Fruit fly (Drosophila melanogaster) whole organism, embryonic: ENCODE measurements around the gene mRpL19.

Source experiments
- Abd-B ChIP-seq: fragments of 200-800 bp; sonication (Bioruptor generic); optimal IDR thresholded peaks from 2 replicates; lab custom pipeline; 2018; ENCODE audit warnings: missing biosample characterization, mild to moderate bottlenecking, missing genetic modification characterization, moderate library complexity
- BEAF-32 ChIP-seq: fragments of 200-800 bp; sonication (Bioruptor generic); optimal IDR thresholded peaks from 3 replicates; lab custom pipeline; 2017; ENCODE audit warnings: missing biosample characterization, missing genetic modification characterization, mild to moderate bottlenecking, moderate library complexity, missing genetic modification reagents
- CG1024 ChIP-seq: fragments of 200-800 bp; sonication (Bioruptor generic); IDR thresholded peaks from 2 replicates; pipeline ENCODE4 v1.3.6; 2022; ENCODE audit warnings: missing biosample characterization, missing genetic modification characterization
- CG10462 ChIP-seq: fragments of 200-800 bp; sonication (Bioruptor generic); optimal IDR thresholded peaks from 2 replicates; lab custom pipeline; 2016; ENCODE audit warnings: missing biosample characterization, missing genetic modification characterization
- CG11085 ChIP-seq: fragments of 200-800 bp; sonication (Bioruptor generic); IDR thresholded peaks from 2 replicates; pipeline ENCODE4 v1.3.6; 2022; ENCODE audit warnings: missing biosample characterization, missing genetic modification characterization
- CG11560 ChIP-seq: fragments of 200-800 bp; sonication (Bioruptor generic); IDR thresholded peaks from 3 replicates; pipeline ENCODE4 v1.3.6; 2022; ENCODE audit warnings: missing biosample characterization, missing genetic modification characterization
- CG12219 ChIP-seq: fragments of 200-800 bp; sonication (Bioruptor generic); optimal IDR thresholded peaks from 3 replicates; lab custom pipeline; 2018; ENCODE audit warnings: missing biosample characterization, mild to moderate bottlenecking, missing genetic modification characterization
- CG12942 ChIP-seq: fragments of 200-800 bp; sonication (Bioruptor generic); optimal IDR thresholded peaks from 3 replicates; lab custom pipeline; 2016; ENCODE audit warnings: missing biosample characterization, missing genetic modification characterization
- CG13287 ChIP-seq: fragments of 200-800 bp; sonication (Bioruptor generic); IDR thresholded peaks from 2 replicates; pipeline ENCODE4 v1.3.6; 2022; ENCODE audit warnings: missing biosample characterization, missing genetic modification characterization; ENCODE audit not compliant: partially characterized antibody
- CG13775 ChIP-seq: fragments of 200-800 bp; sonication (Bioruptor generic); optimal IDR thresholded peaks from 3 replicates; lab custom pipeline; 2017; ENCODE audit warnings: missing biosample characterization, mild to moderate bottlenecking, missing genetic modification characterization
- CG13894 ChIP-seq: fragments of 200-800 bp; sonication (Bioruptor generic); optimal IDR thresholded peaks from 3 replicates; lab custom pipeline; 2018; ENCODE audit warnings: missing biosample characterization, mild to moderate bottlenecking, missing genetic modification characterization, moderate library complexity
- CG14014 ChIP-seq: fragments of 200-800 bp; sonication (Bioruptor generic); IDR thresholded peaks from 2 replicates; pipeline ENCODE4 v1.3.6; 2022; ENCODE audit warnings: missing biosample characterization, missing genetic modification characterization
- CG14050 ChIP-seq: fragments of 200-800 bp; sonication (Bioruptor generic); IDR thresholded peaks from 3 replicates; pipeline ENCODE4 v1.3.6; 2022; ENCODE audit warnings: missing biosample characterization, missing genetic modification characterization
- CG15073 ChIP-seq: fragments of 200-800 bp; sonication (Bioruptor generic); optimal IDR thresholded peaks from 2 replicates; lab custom pipeline; 2016; ENCODE audit warnings: missing biosample characterization, missing genetic modification characterization
- CG1832 ChIP-seq: fragments of 200-800 bp; sonication (Bioruptor generic); optimal IDR thresholded peaks from 2 replicates; lab custom pipeline; 2017; ENCODE audit warnings: missing biosample characterization, mild to moderate bottlenecking, missing genetic modification characterization, inconsistent platforms
- CG2202 ChIP-seq: fragments of 200-800 bp; sonication (Bioruptor generic); optimal IDR thresholded peaks from 2 replicates; lab custom pipeline; 2018; ENCODE audit warnings: missing biosample characterization, mild to moderate bottlenecking, missing genetic modification characterization
- CG2875 ChIP-seq: fragments of 200-800 bp; sonication (Bioruptor generic); optimal IDR thresholded peaks from 2 replicates; lab custom pipeline; 2017; ENCODE audit warnings: missing biosample characterization, mild to moderate bottlenecking, missing genetic modification characterization, missing genetic modification reagents
- CG31224 ChIP-seq: fragments of 200-800 bp; sonication (Bioruptor generic); IDR thresholded peaks from 2 replicates; pipeline ENCODE4 v1.3.6; 2022; ENCODE audit warnings: missing biosample characterization, missing genetic modification characterization
- CG31365 ChIP-seq: fragments of 200-800 bp; sonication (Bioruptor generic); optimal IDR thresholded peaks from 2 replicates; lab custom pipeline; 2018; ENCODE audit warnings: missing biosample characterization, mild to moderate bottlenecking, missing genetic modification characterization
- CG32532 ChIP-seq: fragments of 200-800 bp; sonication (Bioruptor generic); IDR thresholded peaks from 2 replicates; pipeline ENCODE4 v1.3.6; 2022; ENCODE audit warnings: missing biosample characterization, missing genetic modification characterization
- CG4282 ChIP-seq: fragments of 200-800 bp; sonication (Bioruptor generic); optimal IDR thresholded peaks from 2 replicates; lab custom pipeline; 2016; ENCODE audit warnings: missing biosample characterization, missing genetic modification characterization
- CG4328 ChIP-seq: fragments of 200-800 bp; sonication (Bioruptor generic); optimal IDR thresholded peaks from 3 replicates; lab custom pipeline; 2017; ENCODE audit warnings: missing biosample characterization, missing genetic modification reagents, missing genetic modification characterization
- CG43689 ChIP-seq: fragments of 200-800 bp; sonication (Bioruptor generic); IDR thresholded peaks from 2 replicates; pipeline ENCODE4 v1.3.6; 2022; ENCODE audit warnings: missing biosample characterization, missing genetic modification characterization
- CG4707 ChIP-seq: fragments of 200-800 bp; sonication (Bioruptor generic); optimal IDR thresholded peaks from 2 replicates; lab custom pipeline; 2018; ENCODE audit warnings: missing biosample characterization, mild to moderate bottlenecking, missing genetic modification characterization, moderate library complexity
- CG7963 ChIP-seq: fragments of 200-800 bp; sonication (Bioruptor generic); IDR thresholded peaks from 3 replicates; pipeline ENCODE4 v1.3.6; 2022; ENCODE audit warnings: missing biosample characterization, missing genetic modification characterization; ENCODE audit not compliant: partially characterized antibody
- Fer2 ChIP-seq: fragments of 200-800 bp; sonication (Bioruptor generic); optimal IDR thresholded peaks from 2 replicates; lab custom pipeline; 2018; ENCODE audit warnings: missing biosample characterization, mild to moderate bottlenecking, missing genetic modification characterization, moderate library complexity
- Hr78 ChIP-seq, 2 experiments: fragments of 200-800 bp in 1 of 2; fragments of >200 bp in 1 of 2; sonication (Bioruptor generic) in 1 of 2; optimal IDR thresholded peaks; 2 replicates each; lab custom pipeline; 2017 to 2019; ENCODE audit warnings: missing biosample characterization in 2 of 2, missing genetic modification characterization in 2 of 2, mild to moderate bottlenecking in 1 of 2, moderate library complexity in 1 of 2
- MTF-1 ChIP-seq: fragments of 200-800 bp; sonication (Bioruptor generic); optimal IDR thresholded peaks from 2 replicates; lab custom pipeline; 2018; ENCODE audit warnings: missing biosample characterization, mild to moderate bottlenecking, missing genetic modification characterization, borderline replicate concordance
- Mrtf ChIP-seq: fragments of 200-800 bp; sonication (Bioruptor generic); IDR thresholded peaks from 3 replicates; pipeline ENCODE4 v1.3.6; 2022; ENCODE audit warnings: missing biosample characterization, missing genetic modification characterization
- Oaz ChIP-seq: fragments of 200-800 bp; sonication (Bioruptor generic); IDR thresholded peaks from 2 replicates; pipeline ENCODE4 v1.3.6; 2022; ENCODE audit warnings: missing biosample characterization, missing genetic modification characterization
- Sin3A ChIP-seq: fragments of >200 bp; optimal IDR thresholded peaks from 2 replicates; lab custom pipeline; 2018
- Sox100B ChIP-seq: fragments of 200-800 bp; sonication (Bioruptor generic); optimal IDR thresholded peaks from 3 replicates; lab custom pipeline; 2018; ENCODE audit warnings: missing biosample characterization, mild to moderate bottlenecking, missing genetic modification characterization
- Spps ChIP-seq: fragments of 200-800 bp; sonication (Bioruptor generic); optimal IDR thresholded peaks from 2 replicates; lab custom pipeline; 2018; ENCODE audit warnings: missing biosample characterization, mild to moderate bottlenecking, missing genetic modification characterization
- Trl ChIP-seq, 3 experiments: fragments of >200 bp in 2 of 3; fragments of 200-800 bp in 1 of 3; sonication (Bioruptor generic) in 1 of 3; optimal IDR thresholded peaks; 2 replicates in 1 of 3; 3 replicates in 2 of 3; lab custom pipeline; 2016 to 2017; ENCODE audit warnings: missing biosample characterization in 1 of 3, missing genetic modification characterization in 1 of 3
- ara ChIP-seq: fragments of 200-800 bp; sonication (Bioruptor generic); IDR thresholded peaks from 2 replicates; pipeline ENCODE4 v1.3.6; 2022; ENCODE audit warnings: missing biosample characterization, missing genetic modification characterization
- dysf ChIP-seq: fragments of 200-800 bp; sonication (Bioruptor generic); IDR thresholded peaks from 3 replicates; pipeline ENCODE4 v1.3.6; 2022; ENCODE audit warnings: missing biosample characterization, missing genetic modification characterization
- eve ChIP-seq, 2 experiments: fragments of >200 bp; optimal IDR thresholded peaks; 2 replicates each; lab custom pipeline; 2017; ENCODE audit warnings: missing biosample characterization in 2 of 2, missing genetic modification characterization in 2 of 2
- eyg ChIP-seq: fragments of 200-800 bp; sonication (Bioruptor generic); optimal IDR thresholded peaks from 3 replicates; lab custom pipeline; 2016; ENCODE audit warnings: missing biosample characterization, missing genetic modification characterization
- fru ChIP-seq: fragments of >200 bp; optimal IDR thresholded peaks from 2 replicates; lab custom pipeline; 2017
- ftz-f1 ChIP-seq: fragments of 200-800 bp; sonication (Bioruptor generic); optimal IDR thresholded peaks from 2 replicates; lab custom pipeline; 2016; ENCODE audit warnings: missing biosample characterization, missing genetic modification characterization
- grau ChIP-seq: fragments of 200-800 bp; optimal IDR thresholded peaks from 3 replicates; lab custom pipeline; 2019; ENCODE audit warnings: missing biosample characterization, mild to moderate bottlenecking, missing genetic modification characterization, moderate library complexity
- jumu ChIP-seq: fragments of 200-800 bp; sonication (Bioruptor generic); optimal IDR thresholded peaks from 3 replicates; lab custom pipeline; 2016; ENCODE audit warnings: missing biosample characterization, missing genetic modification characterization
- lilli ChIP-seq: fragments of 200-800 bp; sonication (Bioruptor generic); optimal IDR thresholded peaks from 3 replicates; lab custom pipeline; 2016; ENCODE audit warnings: missing biosample characterization, missing genetic modification characterization
- nerfin-2 ChIP-seq: fragments of 200-800 bp; sonication (Bioruptor generic); IDR thresholded peaks from 2 replicates; pipeline ENCODE4 v1.3.6; 2022; ENCODE audit warnings: missing biosample characterization, missing genetic modification characterization; ENCODE audit not compliant: partially characterized antibody
- org-1 ChIP-seq: fragments of 200-800 bp; sonication (Bioruptor generic); optimal IDR thresholded peaks from 2 replicates; lab custom pipeline; 2017; ENCODE audit warnings: missing biosample characterization, missing genetic modification characterization
- sug ChIP-seq: fragments of 200-800 bp; optimal IDR thresholded peaks from 2 replicates; lab custom pipeline; 2019; ENCODE audit warnings: missing biosample characterization, mild to moderate bottlenecking, missing genetic modification characterization, moderate library complexity
- toy ChIP-seq: fragments of 200-800 bp; sonication (Bioruptor generic); IDR thresholded peaks from 2 replicates; pipeline ENCODE4 v1.3.6; 2022; ENCODE audit warnings: missing biosample characterization, missing genetic modification characterization
- zf30C ChIP-seq: fragments of 200-800 bp; sonication (Bioruptor generic); optimal IDR thresholded peaks from 3 replicates; lab custom pipeline; 2018; ENCODE audit warnings: missing biosample characterization, mild to moderate bottlenecking, missing genetic modification characterization

mRpL19 gene

DNA sequence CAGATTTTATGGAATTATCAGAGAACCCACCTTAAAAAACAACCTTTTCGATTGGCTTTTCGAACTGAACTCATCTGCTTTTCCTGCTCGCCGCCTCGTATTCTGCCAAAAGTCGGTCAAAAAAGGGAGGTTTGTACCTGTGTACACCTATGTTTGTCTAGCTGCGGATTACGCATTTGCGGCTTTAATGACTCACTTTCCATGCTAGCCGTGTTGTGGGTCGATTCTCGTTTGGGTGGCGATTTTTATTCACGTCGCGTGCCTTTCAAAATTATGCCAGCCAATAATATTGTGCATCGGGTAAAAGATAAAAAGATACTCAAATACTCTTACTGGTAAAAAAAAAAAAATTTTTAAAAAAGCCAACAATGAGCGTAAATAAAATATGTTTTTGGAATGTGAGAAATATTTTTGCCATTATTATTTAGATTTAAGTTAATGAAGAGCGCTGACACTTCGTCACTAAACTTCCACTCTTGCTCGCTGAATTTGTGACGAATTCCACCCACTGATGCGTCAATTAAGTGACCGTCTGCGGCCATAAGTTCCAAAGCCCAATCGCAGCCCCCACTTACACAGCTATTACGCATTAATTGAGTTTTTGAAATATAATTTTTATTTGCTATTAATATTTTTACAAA, 28.2 kb upstream of the mRpL19 start, which contains the start of gene Cyp313b1 (continued):
- TF ChIP-seq lilli (peak; percentile 10), CG13894 (tag; lab: Kevin White, UChicago) (peak; percentile 38), CG12942 (no peak), CG31224 (peak; percentile 65)

- TF ChIP-seq CG31224 = peak; percentile 97
- TF ChIP-seq CG2875 (GFP tag; lab: Kevin White, UChicago) = peak; percentile 98
- peak; percentile 99 for TF ChIP-seq Oaz (GFP tag; lab: Robert Waterston, UW)
- peak; percentile 99 for TF ChIP-seq dysf
- TF ChIP-seq CG4707 (GFP tag; lab: Kevin White, UChicago) = peak; percentile 93
- TF ChIP-seq CG7963 (GFP tag; lab: Robert Waterston, UW) = peak; percentile 82
- TF ChIP-seq grau (tag; lab: Kevin White, UChicago) = peak; percentile 98
- TF ChIP-seq nerfin-2 (GFP tag; lab: Robert Waterston, UW) = peak; percentile 77
- TF ChIP-seq eyg (GFP tag; lab: Kevin White, UChicago) = peak; percentile 98
- peak; percentile 54 for TF ChIP-seq zf30C (GFP tag; lab: Kevin White, UChicago)
- peak in 1 of 2 experiments; percentile 7 for TF ChIP-seq eve (GFP tag; optimal IDR thresholded peaks at IDR 0.05; lab: Kevin White, UChicago)
- peak; percentile 86 for TF ChIP-seq Sin3A (lab: Kevin White, UChicago)
- peak; percentile 97 for TF ChIP-seq Sox100B (GFP tag; lab: Kevin White, UChicago)
- peak; percentile 95 for TF ChIP-seq BEAF-32 (GFP tag; lab: Kevin White, UChicago)
- TF ChIP-seq lilli = peak; percentile 100
- peak; percentile 89 for TF ChIP-seq CG31365 (tag; lab: Kevin White, UChicago)
- no peak for TF ChIP-seq CG1832 (GFP tag; lab: Kevin White, UChicago)
- peak; percentile 99 for TF ChIP-seq Abd-B
- peak; percentile 98 for TF ChIP-seq CG2202 (tag; lab: Kevin White, UChicago)
- TF ChIP-seq CG12219 = peak; percentile 98
- peak in 1 of 2 experiments; percentile 92 for TF ChIP-seq Hr78 (GFP tag; optimal IDR thresholded peaks at IDR 0.05; lab: Kevin White, UChicago)
- TF ChIP-seq Spps (tag; lab: Kevin White, UChicago) = peak; percentile 98
- peak; percentile 84 for TF ChIP-seq ftz-f1
- peak; percentile 92 for TF ChIP-seq CG15073 (GFP tag; lab: Kevin White, UChicago)
- TF ChIP-seq Mrtf = peak; percentile 99
- peak; percentile 98 for TF ChIP-seq sug (tag; lab: Kevin White, UChicago)
- TF ChIP-seq fru (lab: Kevin White, UChicago) = no peak
- peak; percentile 98 for TF ChIP-seq Fer2 (tag; lab: Kevin White, UChicago)
- no peak for TF ChIP-seq Trl (optimal IDR thresholded peaks at IDR 0.05; lab: Kevin White, UChicago)
- TF ChIP-seq Trl (GFP tag; optimal IDR thresholded peaks at IDR 0.05; lab: Kevin White, UChicago) = peak; percentile 99
- peak; percentile 99 for TF ChIP-seq CG32532 (GFP tag; lab: Robert Waterston, UW)
- TF ChIP-seq CG11560 = peak; percentile 94
- peak; percentile 99 for TF ChIP-seq CG13775 (GFP tag; lab: Kevin White, UChicago)
- peak; percentile 89 for TF ChIP-seq CG13287 (GFP tag; lab: Robert Waterston, UW)
- peak; percentile 96 for TF ChIP-seq toy
- peak; percentile 96 for TF ChIP-seq CG1024
- TF ChIP-seq CG14050 (GFP tag; lab: Robert Waterston, UW) = peak; percentile 99
- peak; percentile 98 for TF ChIP-seq ara (GFP tag; lab: Robert Waterston, UW)
- TF ChIP-seq CG4328 (GFP tag; lab: Kevin White, UChicago) = peak; percentile 97
- TF ChIP-seq CG14014 = peak; percentile 99
- TF ChIP-seq CG11085 (GFP tag; lab: Robert Waterston, UW) = peak; percentile 98
- peak; percentile 97 for TF ChIP-seq CG43689 (GFP tag; lab: Robert Waterston, UW)
- TF ChIP-seq CG10462 (GFP tag; lab: Kevin White, UChicago) = peak; percentile 98
- TF ChIP-seq jumu (GFP tag; lab: Kevin White, UChicago) = peak; percentile 99
- peak; percentile 97 for TF ChIP-seq org-1 (GFP tag; lab: Kevin White, UChicago)
- TF ChIP-seq CG4282 (GFP tag; lab: Kevin White, UChicago) = peak; percentile 96
- TF ChIP-seq MTF-1 (GFP tag; lab: Kevin White, UChicago) = peak; percentile 97
Observed at dm6 chr3R:8650741-8651140, 23.2 kb upstream of the mRpL19 start, which contains the start of the genes Mkk4 and SLIRP2. TSS of gene Mkk4 (minus strand) at chr3R:8650796. TSS of gene SLIRP2 (plus strand) at chr3R:8651084.
